Worm (Caenorhabditis elegans): ENCODE data around the gene asp-17.

ce11 chrV:18990958-18991357, 46.2 kb downstream of the asp-17 start:
- TF ChIP-seq fkh-10 (GFP tag; optimal IDR thresholded peaks at IDR 0.05) (no peak), lir-3 (tag; optimal IDR thresholded peaks at IDR 0.05; ENCODE audit: poor library complexity) (no peak), dpl-1 (GFP tag; optimal IDR thresholded peaks at IDR 0.05) (no peak), lin-15B (tag; optimal IDR thresholded peaks at IDR 0.05) (no peak), rnt-1 (tag; optimal IDR thresholded peaks at IDR 0.05) (no peak), fos-1 (tag; optimal IDR thresholded peaks at IDR 0.05) (no peak), nhr-237 (tag; optimal IDR thresholded peaks at IDR 0.05) (no peak), elt-2 (tag; optimal IDR thresholded peaks at IDR 0.05) (no peak), pqm-1 (tag; optimal IDR thresholded peaks at IDR 0.05) (no peak)

Measured in whole organism, L1 larva.